Worm (Caenorhabditis elegans) whole organism, L4/young adult: ENCODE results near the gene ZK688.9.

Experiments
- W03F9.2 ChIP-seq: fragments of 150-350 bp; optimal IDR thresholded peaks from 2 replicates; lab custom pipeline; 2014; ENCODE audit warnings: missing biosample characterization, missing genetic modification characterization
- him-1 ChIP-seq: sonication (generic microtip); optimal IDR thresholded peaks from 2 replicates; lab custom pipeline; 2016; ENCODE audit warnings: missing genotype, missing genetic modification reagents, missing genetic modification characterization, missing compliant biosample characterization

DNA sequence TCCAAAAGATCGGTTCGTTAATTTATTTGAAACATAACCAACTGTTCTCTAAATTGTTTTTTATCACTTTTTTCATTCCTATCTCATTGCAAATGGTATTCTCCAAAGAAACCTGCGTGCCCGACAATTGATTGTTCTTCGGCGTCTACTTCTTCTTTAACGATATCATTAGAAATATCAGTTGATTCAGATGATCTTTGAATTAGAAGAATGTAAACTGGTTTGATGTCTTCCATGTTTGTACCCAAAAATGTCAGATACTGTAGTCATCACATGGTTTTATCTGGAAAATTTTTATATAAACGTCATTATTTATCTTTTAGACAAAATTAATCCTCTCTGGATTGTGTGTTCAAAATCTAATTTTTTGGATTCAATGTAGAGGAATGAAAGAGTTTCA, 14.9 kb upstream of the ZK688.9 start:
- TF ChIP-seq him-1 (no peak), W03F9.2 (tag; lab: Kevin White, UChicago) (no peak)
